Worm (Caenorhabditis elegans) whole organism, late embryonic: ENCODE measurements around the gene wht-5.

Experiments
- C08G9.2 ChIP-seq: sonication (generic microtip); optimal IDR thresholded peaks from 2 replicates; lab custom pipeline; 2016; ENCODE audit warnings: mild to moderate bottlenecking, missing genetic modification characterization, moderate library complexity, missing compliant biosample characterization
- F13H6.1 ChIP-seq: sonication (generic microtip); optimal IDR thresholded peaks from 2 replicates; lab custom pipeline; 2016; ENCODE audit warnings: missing genetic modification characterization, missing compliant biosample characterization
- T23F11.4 ChIP-seq: fragments of 200-800 bp; sonication (Bioruptor generic); optimal IDR thresholded peaks from 2 replicates; lab custom pipeline; 2018; ENCODE audit warnings: mild to moderate bottlenecking, missing genetic modification characterization, missing compliant biosample characterization
- ahr-1 ChIP-seq: sonication (generic microtip); optimal IDR thresholded peaks from 2 replicates; lab custom pipeline; 2016; ENCODE audit warnings: missing genetic modification characterization, missing compliant biosample characterization
- ceh-19 ChIP-seq: fragments of 200-800 bp; sonication (Bioruptor generic); optimal IDR thresholded peaks from 2 replicates; lab custom pipeline; 2018; ENCODE audit warnings: mild to moderate bottlenecking, missing genetic modification characterization, missing compliant biosample characterization
- ceh-22 ChIP-seq: sonication (generic microtip); optimal IDR thresholded peaks from 2 replicates; lab custom pipeline; 2017; ENCODE audit warnings: missing biosample characterization, missing genetic modification characterization
- ceh-31 ChIP-seq: sonication (generic microtip); optimal IDR thresholded peaks from 2 replicates; lab custom pipeline; 2016; ENCODE audit warnings: missing genetic modification characterization, missing compliant biosample characterization
- ceh-45 ChIP-seq: fragments of 200-800 bp; sonication (Bioruptor generic); IDR thresholded peaks from 2 replicates; pipeline ENCODE4 v1.3.6; 2022; ENCODE audit warnings: missing genetic modification reagents, missing genetic modification characterization, missing compliant biosample characterization
- ceh-6 ChIP-seq: fragments of 200-800 bp; sonication (Bioruptor generic); optimal IDR thresholded peaks from 2 replicates; lab custom pipeline; 2018; ENCODE audit warnings: mild to moderate bottlenecking, missing genetic modification characterization, missing compliant biosample characterization
- che-1 ChIP-seq: sonication (generic microtip); optimal IDR thresholded peaks from 2 replicates; lab custom pipeline; 2016; ENCODE audit warnings: mild to moderate bottlenecking, missing genetic modification characterization, missing compliant biosample characterization
- ets-4 ChIP-seq: sonication (generic microtip); optimal IDR thresholded peaks from 2 replicates; lab custom pipeline; 2016; ENCODE audit warnings: missing genetic modification characterization, missing compliant biosample characterization
- fax-1 ChIP-seq: sonication (generic microtip); optimal IDR thresholded peaks from 2 replicates; lab custom pipeline; 2016; ENCODE audit warnings: missing genotype, missing genetic modification characterization, missing compliant biosample characterization
- fkh-10 ChIP-seq: fragments of 150-350 bp; optimal IDR thresholded peaks from 2 replicates; lab custom pipeline; 2014; ENCODE audit warnings: missing biosample characterization, missing genetic modification reagents, missing genetic modification characterization
- gmeb-2 ChIP-seq: sonication (generic microtip); optimal IDR thresholded peaks from 2 replicates; lab custom pipeline; 2016; ENCODE audit warnings: missing genetic modification characterization, inconsistent platforms, missing compliant biosample characterization
- hlh-13 ChIP-seq: fragments of 200-800 bp; sonication (Bioruptor generic); optimal IDR thresholded peaks from 2 replicates; lab custom pipeline; 2018; ENCODE audit warnings: mild to moderate bottlenecking, missing genetic modification characterization, missing compliant biosample characterization
- hlh-6 ChIP-seq: sonication (generic microtip); optimal IDR thresholded peaks from 2 replicates; lab custom pipeline; 2016; ENCODE audit warnings: missing genotype, missing genetic modification characterization, missing compliant biosample characterization
- lin-11 ChIP-seq: fragments of 200-800 bp; sonication (Bioruptor generic); optimal IDR thresholded peaks from 2 replicates; lab custom pipeline; 2018; ENCODE audit warnings: mild to moderate bottlenecking, missing genetic modification characterization, missing compliant biosample characterization
- madf-2 ChIP-seq: sonication (generic microtip); optimal IDR thresholded peaks from 2 replicates; lab custom pipeline; 2017; ENCODE audit warnings: missing genetic modification characterization, missing compliant biosample characterization
- nfya-1 ChIP-seq: sonication (generic microtip); optimal IDR thresholded peaks from 2 replicates; lab custom pipeline; 2017; ENCODE audit warnings: missing genetic modification characterization, mild to moderate bottlenecking, missing compliant biosample characterization, antibody characterized with exemption, moderate library complexity
- nhr-11 ChIP-seq: fragments of 150-350 bp; optimal IDR thresholded peaks from 2 replicates; lab custom pipeline; 2014; ENCODE audit warnings: missing biosample characterization, missing genetic modification characterization
- nhr-232 ChIP-seq: sonication (generic microtip); optimal IDR thresholded peaks from 2 replicates; lab custom pipeline; 2016; ENCODE audit warnings: missing genetic modification characterization, missing compliant biosample characterization
- npax-4 ChIP-seq: sonication (generic microtip); optimal IDR thresholded peaks from 2 replicates; lab custom pipeline; 2016; ENCODE audit warnings: missing genetic modification characterization, missing compliant biosample characterization
- pag-3 ChIP-seq: sonication (generic microtip); optimal IDR thresholded peaks from 2 replicates; lab custom pipeline; 2016; ENCODE audit warnings: missing compliant biosample characterization, missing genetic modification characterization, borderline replicate concordance
- pax-1 ChIP-seq: fragments of 150-350 bp; optimal IDR thresholded peaks from 2 replicates; lab custom pipeline; 2014; ENCODE audit warnings: missing biosample characterization, missing genetic modification characterization
- pros-1 ChIP-seq: fragments of 150-350 bp; optimal IDR thresholded peaks from 2 replicates; lab custom pipeline; 2014; ENCODE audit warnings: missing biosample characterization, missing genetic modification reagents, missing genetic modification characterization
- sdc-2 ChIP-seq: sonication (generic microtip); optimal IDR thresholded peaks from 2 replicates; lab custom pipeline; 2016; ENCODE audit warnings: missing genotype, missing genetic modification characterization, missing compliant biosample characterization
- sox-2 ChIP-seq: fragments of 200-800 bp; sonication (Bioruptor generic); IDR thresholded peaks from 2 replicates; pipeline ENCODE4 v1.3.6; 2022; ENCODE audit warnings: missing genetic modification reagents, missing genetic modification characterization, missing compliant biosample characterization
- ttx-3 ChIP-seq: sonication (generic microtip); optimal IDR thresholded peaks from 2 replicates; lab custom pipeline; 2016; ENCODE audit warnings: missing genetic modification reagents, missing genetic modification characterization, missing compliant biosample characterization
- unc-55 ChIP-seq: sonication (generic microtip); optimal IDR thresholded peaks from 2 replicates; lab custom pipeline; 2017; ENCODE audit warnings: missing biosample characterization, missing genetic modification reagents, missing genetic modification characterization
- zip-5 ChIP-seq: sonication (generic microtip); optimal IDR thresholded peaks from 2 replicates; lab custom pipeline; 2016; ENCODE audit warnings: missing genetic modification characterization, missing compliant biosample characterization

Gene wht-5

DNA sequence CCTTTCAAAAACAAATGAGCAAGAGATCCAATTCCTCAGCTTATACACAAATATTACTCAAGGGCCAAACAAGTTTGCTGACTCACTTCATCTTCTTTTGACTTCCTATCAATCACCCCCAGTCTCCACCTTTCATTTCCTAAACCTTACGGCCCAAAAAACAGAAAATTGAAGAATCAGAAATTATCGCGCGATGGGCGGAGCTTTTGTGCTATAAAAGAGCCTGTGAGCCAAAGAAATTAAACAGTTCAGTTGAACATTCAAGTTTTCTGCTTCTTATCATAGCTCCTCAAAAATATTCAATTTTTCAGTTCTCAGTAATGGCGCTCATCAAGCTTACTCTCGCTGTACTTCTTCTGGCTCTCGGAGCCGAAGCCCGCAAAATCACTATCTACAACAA lies 42.4 kb downstream of the wht-5 start, which contains the start of gene thn-1:
thn-1 (plus strand) TSS at position 301 of the 400 bp plus-strand sequence.
- TF ChIP-seq ceh-22 (tag; lab: Kevin White, UChicago) = no peak
- TF ChIP-seq hlh-13 = no peak
- TF ChIP-seq zip-5 = no peak
- TF ChIP-seq ceh-19 = no peak
- no peak for TF ChIP-seq ceh-45 (GFP tag; lab: Robert Waterston, UW)
- no peak for TF ChIP-seq ceh-31
- TF ChIP-seq ets-4 (tag; lab: Kevin White, UChicago) = no peak

- no peak for TF ChIP-seq fkh-10 (GFP tag; lab: Kevin White, UChicago)
- TF ChIP-seq ttx-3 (tag; lab: Kevin White, UChicago) = no peak
- no peak for TF ChIP-seq madf-2
- TF ChIP-seq unc-55 (GFP tag; lab: Kevin White, UChicago) = no peak
- no peak for TF ChIP-seq npax-4 (tag; lab: Kevin White, UChicago)
- no peak for TF ChIP-seq fax-1
- TF ChIP-seq sdc-2 (tag; lab: Kevin White, UChicago) = no peak
- TF ChIP-seq nhr-232 = no peak
- no peak for TF ChIP-seq ceh-6 (GFP tag; lab: Kevin White, UChicago)
- TF ChIP-seq hlh-6 (tag; lab: Kevin White, UChicago) = no peak
- TF ChIP-seq T23F11.4 (GFP tag; lab: Kevin White, UChicago) = no peak
- TF ChIP-seq ceh-19 = no peak
- TF ChIP-seq pros-1 (tag; lab: Kevin White, UChicago) = no peak
- TF ChIP-seq F13H6.1 (tag; lab: Kevin White, UChicago) = no peak
- TF ChIP-seq pax-1 (tag; lab: Kevin White, UChicago) = no peak
- no peak for TF ChIP-seq gmeb-2 (tag; lab: Kevin White, UChicago)
- TF ChIP-seq pag-3 (tag; lab: Kevin White, UChicago) = no peak
These were observed 45.5 kb downstream of the wht-5 start, which contains the start of gene thn-2 for ce11 chrIV:12382864-12383263. TSS of gene thn-2 (plus strand) at chrIV:12383170.

DNA sequence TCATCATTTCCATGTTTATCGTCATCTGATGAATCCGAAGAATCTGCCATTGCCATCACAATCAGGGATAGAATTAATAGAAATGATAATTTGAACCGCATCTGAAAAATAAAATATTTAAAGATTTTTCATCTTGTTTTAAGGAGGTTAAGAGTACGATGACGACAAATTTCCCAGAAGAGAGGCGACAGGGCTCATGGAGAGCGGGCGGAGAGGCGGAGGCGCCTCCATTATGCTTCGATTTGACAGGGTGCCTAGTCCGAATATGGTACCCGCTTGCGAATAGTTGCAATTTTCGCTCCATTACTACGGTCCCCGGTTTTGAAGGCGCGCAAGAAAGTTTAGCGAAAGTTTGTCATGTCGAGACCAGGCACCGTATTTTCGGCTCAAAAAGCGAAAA lies 47.7 kb downstream of the wht-5 start, which contains the start of gene F28D1.6:
F28D1.6 (minus strand) TSS at position 101 of the 400 bp plus-strand sequence.
- TF ChIP-seq ahr-1 (tag; lab: Kevin White, UChicago) (no peak), che-1 (tag; lab: Kevin White, UChicago) (no peak), nhr-11 (tag; lab: Kevin White, UChicago) (no peak), ets-4 (tag; lab: Kevin White, UChicago) (no peak), lin-11 (tag; lab: Kevin White, UChicago) (no peak)

ce11 chrIV:12389951-12390350 lies 52.6 kb downstream of the wht-5 start, which contains the start of gene spe-45:
TSS of gene spe-45 (minus strand) at chrIV:12390095.
- TF ChIP-seq C08G9.2 = no peak
- TF ChIP-seq nfya-1 = no peak
- no peak for TF ChIP-seq pax-1 (tag; lab: Kevin White, UChicago)
- TF ChIP-seq sox-2 (GFP tag; lab: Robert Waterston, UW) = no peak
